Fruit fly (Drosophila melanogaster) whole organism, prepupa: ENCODE measurements around the gene Muc91C.

Experiments used
- CG11762 ChIP-seq: fragments of 200-800 bp; sonication (Bioruptor generic); optimal IDR thresholded peaks from 3 replicates; lab custom pipeline; 2016; ENCODE audit warnings: missing biosample characterization, missing genetic modification characterization; ENCODE audit not compliant: insufficient read depth
- CG11902 ChIP-seq: fragments of 200-800 bp; sonication (Bioruptor generic); optimal IDR thresholded peaks from 3 replicates; lab custom pipeline; 2016; ENCODE audit warnings: missing biosample characterization, missing genetic modification characterization
- CG1621 ChIP-seq: fragments of 200-800 bp; sonication (Bioruptor generic); optimal IDR thresholded peaks from 3 replicates; lab custom pipeline; 2018; ENCODE audit warnings: missing biosample characterization, mild to moderate bottlenecking, missing genetic modification characterization
- CG16779 ChIP-seq: fragments of 200-800 bp; sonication (Bioruptor generic); optimal IDR thresholded peaks from 3 replicates; lab custom pipeline; 2017; ENCODE audit warnings: missing biosample characterization, mild to moderate bottlenecking, missing genetic modification characterization
- CG3032 ChIP-seq: fragments of 200-800 bp; optimal IDR thresholded peaks from 2 replicates; lab custom pipeline; 2019; ENCODE audit warnings: missing biosample characterization, mild to moderate bottlenecking, missing genetic modification characterization, moderate library complexity
- CG31627 ChIP-seq: fragments of 200-800 bp; sonication (Bioruptor generic); optimal IDR thresholded peaks from 3 replicates; lab custom pipeline; 2016; ENCODE audit warnings: missing biosample characterization, missing genetic modification characterization
- CG34406 ChIP-seq: fragments of 200-800 bp; sonication (Bioruptor generic); optimal IDR thresholded peaks from 3 replicates; lab custom pipeline; 2016; ENCODE audit warnings: missing biosample characterization, missing genetic modification characterization
- CG3919 ChIP-seq: fragments of 200-800 bp; sonication (Bioruptor generic); optimal IDR thresholded peaks from 3 replicates; lab custom pipeline; 2016; ENCODE audit warnings: missing biosample characterization, missing genetic modification characterization
- CG4318 ChIP-seq: fragments of 200-800 bp; sonication (Bioruptor generic); optimal IDR thresholded peaks from 3 replicates; lab custom pipeline; 2017; ENCODE audit warnings: missing biosample characterization, mild to moderate bottlenecking, missing genetic modification characterization
- CG6163 ChIP-seq: fragments of 200-800 bp; sonication (Bioruptor generic); IDR thresholded peaks from 3 replicates; pipeline ENCODE4 v1.3.6; 2022; ENCODE audit warnings: missing biosample characterization, missing genetic modification characterization
- CG6276 ChIP-seq: fragments of 200-800 bp; sonication (Bioruptor generic); optimal IDR thresholded peaks from 2 replicates; lab custom pipeline; 2017; ENCODE audit warnings: missing biosample characterization, mild to moderate bottlenecking, missing genetic modification characterization
- CG6808 ChIP-seq: fragments of 200-800 bp; sonication (Bioruptor generic); optimal IDR thresholded peaks from 3 replicates; lab custom pipeline; 2017; ENCODE audit warnings: missing biosample characterization, missing genetic modification characterization, mild to moderate bottlenecking, moderate library complexity, missing genetic modification reagents
- CG8119 ChIP-seq: fragments of 200-800 bp; sonication (Bioruptor generic); IDR thresholded peaks from 3 replicates; pipeline ENCODE4 v1.3.6; 2022; ENCODE audit warnings: missing biosample characterization, missing genetic modification characterization
- CG8632 ChIP-seq: fragments of 200-800 bp; sonication (Bioruptor generic); optimal IDR thresholded peaks from 3 replicates; lab custom pipeline; 2016; ENCODE audit warnings: missing biosample characterization, missing genetic modification characterization
- Eip93F ChIP-seq: fragments of 200-800 bp; sonication (Bioruptor generic); optimal IDR thresholded peaks from 2 replicates; lab custom pipeline; 2016; ENCODE audit warnings: missing biosample characterization, mild to moderate bottlenecking, missing genetic modification characterization
- Ets21C ChIP-seq: fragments of 200-800 bp; sonication (Bioruptor generic); optimal IDR thresholded peaks from 3 replicates; lab custom pipeline; 2016; ENCODE audit warnings: missing biosample characterization, missing genetic modification characterization
- Gug ChIP-seq: fragments of 200-800 bp; sonication (Bioruptor generic); IDR thresholded peaks from 2 replicates; pipeline ENCODE4 v1.3.6; 2022; ENCODE audit warnings: missing biosample characterization, missing genetic modification characterization
- Hr38 ChIP-seq: sonication (Bioruptor generic); optimal IDR thresholded peaks from 2 replicates; lab custom pipeline; 2016; ENCODE audit warnings: missing biosample characterization, missing genetic modification characterization
- Hr39 ChIP-seq: fragments of 200-800 bp; sonication (Bioruptor generic); optimal IDR thresholded peaks from 2 replicates; lab custom pipeline; 2016; ENCODE audit warnings: missing biosample characterization, missing genetic modification characterization
- Hr4 ChIP-seq: fragments of 200-800 bp; sonication (Bioruptor generic); optimal IDR thresholded peaks from 3 replicates; lab custom pipeline; 2016; ENCODE audit warnings: missing biosample characterization, missing genetic modification characterization
- Lpt ChIP-seq: fragments of 200-800 bp; sonication (Bioruptor generic); optimal IDR thresholded peaks from 3 replicates; lab custom pipeline; 2016; ENCODE audit warnings: missing biosample characterization, missing genetic modification characterization
- Sox102F ChIP-seq: fragments of 200-800 bp; sonication (Bioruptor generic); optimal IDR thresholded peaks from 2 replicates; lab custom pipeline; 2016; ENCODE audit warnings: missing biosample characterization, mild to moderate bottlenecking, missing genetic modification characterization
- Sox15 ChIP-seq: fragments of 200-800 bp; sonication (Bioruptor generic); optimal IDR thresholded peaks from 3 replicates; lab custom pipeline; 2016; ENCODE audit warnings: missing biosample characterization, missing genetic modification characterization
- acj6 ChIP-seq: fragments of 200-800 bp; sonication (Bioruptor generic); optimal IDR thresholded peaks from 3 replicates; lab custom pipeline; 2016; ENCODE audit warnings: missing biosample characterization, missing genetic modification characterization
- cyc ChIP-seq: fragments of 200-800 bp; sonication (Bioruptor generic); optimal IDR thresholded peaks from 3 replicates; lab custom pipeline; 2016; ENCODE audit warnings: missing biosample characterization, missing genetic modification characterization
- dsx ChIP-seq: fragments of 200-800 bp; optimal IDR thresholded peaks from 3 replicates; lab custom pipeline; 2019; ENCODE audit warnings: missing biosample characterization, mild to moderate bottlenecking, missing genetic modification characterization, moderate library complexity; ENCODE audit not compliant: poor library complexity, severe bottlenecking
- esn ChIP-seq: fragments of 200-800 bp; sonication (Bioruptor generic); optimal IDR thresholded peaks from 2 replicates; lab custom pipeline; 2016; ENCODE audit warnings: missing biosample characterization, mild to moderate bottlenecking, missing genetic modification characterization, moderate library complexity
- fd59A ChIP-seq: fragments of 200-800 bp; sonication (Bioruptor generic); optimal IDR thresholded peaks from 2 replicates; lab custom pipeline; 2017; ENCODE audit warnings: missing biosample characterization, mild to moderate bottlenecking, missing genetic modification characterization, missing genetic modification reagents
- fkh ChIP-seq: fragments of 200-800 bp; sonication (Bioruptor generic); optimal IDR thresholded peaks from 3 replicates; lab custom pipeline; 2017; ENCODE audit warnings: missing biosample characterization, mild to moderate bottlenecking, missing genetic modification characterization, moderate library complexity
- lz ChIP-seq: fragments of 200-800 bp; sonication (Bioruptor generic); optimal IDR thresholded peaks from 3 replicates; lab custom pipeline; 2016; ENCODE audit warnings: missing biosample characterization, missing genetic modification characterization
- pdm3 ChIP-seq: fragments of 200-800 bp; sonication (Bioruptor generic); optimal IDR thresholded peaks from 3 replicates; lab custom pipeline; 2016; ENCODE audit warnings: missing biosample characterization, missing genetic modification characterization
- salr ChIP-seq, 2 experiments: fragments of 200-800 bp; sonication (Bioruptor generic); optimal IDR thresholded peaks; 3 replicates each; lab custom pipeline; 2016 to 2018; ENCODE audit warnings: missing biosample characterization in 2 of 2, missing genetic modification characterization in 2 of 2, mild to moderate bottlenecking in 1 of 2
- spab ChIP-seq: fragments of 200-800 bp; sonication (Bioruptor generic); optimal IDR thresholded peaks from 2 replicates; lab custom pipeline; 2017; ENCODE audit warnings: missing biosample characterization, mild to moderate bottlenecking, missing genetic modification characterization, missing genetic modification reagents
- svp ChIP-seq: fragments of 200-800 bp; sonication (Bioruptor generic); peaks from one replicate; lab custom pipeline; 2016; ENCODE audit warnings: missing biosample characterization, missing genetic modification characterization
- vri ChIP-seq: fragments of 200-800 bp; sonication (Bioruptor generic); optimal IDR thresholded peaks from 3 replicates; lab custom pipeline; 2016; ENCODE audit warnings: missing biosample characterization, mild to moderate bottlenecking, missing genetic modification characterization

Gene Muc91C

DNA sequence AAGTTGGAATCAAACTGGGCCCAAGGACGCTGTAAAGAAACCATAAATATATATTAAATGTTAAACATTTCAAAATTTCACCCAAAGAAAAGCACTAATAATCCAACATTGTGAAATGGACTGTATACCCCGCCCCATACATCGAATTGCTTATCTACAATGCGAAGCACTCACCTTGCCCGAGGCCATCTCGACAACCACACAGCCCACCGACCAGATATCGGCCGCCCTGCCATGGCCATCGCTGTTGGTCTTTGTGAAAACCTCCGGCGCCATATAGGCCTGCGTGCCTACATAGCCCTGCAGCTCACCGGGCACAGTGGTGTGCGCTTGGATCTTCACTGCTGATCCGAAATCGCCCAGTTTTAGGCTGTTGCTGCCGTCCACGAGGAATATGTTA is 41.1 kb upstream of the Muc91C start:
- TF ChIP-seq CG8632 (no peak), svp (GFP tag; lab: Kevin White, UChicago) (peak; percentile 63)

DNA sequence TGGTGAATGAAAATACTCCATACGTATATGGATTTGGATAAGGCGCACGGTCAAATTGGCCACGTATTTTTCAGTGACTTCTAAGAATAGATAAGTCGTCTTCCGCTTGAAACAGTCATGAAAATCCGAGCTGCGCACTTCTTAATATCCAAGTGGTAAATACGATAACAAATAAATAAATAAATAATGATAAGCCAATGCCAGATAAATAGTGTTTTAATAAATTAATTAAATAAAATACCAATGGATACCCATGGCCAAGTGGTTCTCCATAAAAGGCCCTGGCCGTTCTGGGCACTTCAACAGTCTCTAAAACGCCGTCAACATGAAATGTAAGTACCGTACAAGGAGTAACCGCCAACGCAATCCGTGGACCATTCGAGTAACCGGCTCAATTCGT is 39.9 kb upstream of the Muc91C start, which contains the start of gene CG14302:
Gene CG14302 (plus strand): TSS at position 301 of the 400 bp plus-strand sequence.
- TF ChIP-seq salr (GFP tag; optimal IDR thresholded peaks at IDR 0.05; lab: Kevin White, UChicago) (no peak), CG3919 (GFP tag; lab: Kevin White, UChicago) (no peak), CG6276 (GFP tag; lab: Kevin White, UChicago) (no peak), CG8119 (GFP tag; lab: Robert Waterston, UW) (no peak), dsx (GFP tag; lab: Kevin White, UChicago) (no peak), CG16779 (tag; lab: Kevin White, UChicago) (no peak), cyc (GFP tag; lab: Kevin White, UChicago) (no peak), CG11762 (no peak), Hr38 (GFP tag; lab: Kevin White, UChicago) (no peak), CG31627 (GFP tag; lab: Kevin White, UChicago) (no peak), esn (no peak), Eip93F (GFP tag; lab: Kevin White, UChicago) (no peak), spab (GFP tag; lab: Kevin White, UChicago) (no peak), Sox102F (GFP tag; lab: Kevin White, UChicago) (no peak), Hr4 (no peak)

DNA sequence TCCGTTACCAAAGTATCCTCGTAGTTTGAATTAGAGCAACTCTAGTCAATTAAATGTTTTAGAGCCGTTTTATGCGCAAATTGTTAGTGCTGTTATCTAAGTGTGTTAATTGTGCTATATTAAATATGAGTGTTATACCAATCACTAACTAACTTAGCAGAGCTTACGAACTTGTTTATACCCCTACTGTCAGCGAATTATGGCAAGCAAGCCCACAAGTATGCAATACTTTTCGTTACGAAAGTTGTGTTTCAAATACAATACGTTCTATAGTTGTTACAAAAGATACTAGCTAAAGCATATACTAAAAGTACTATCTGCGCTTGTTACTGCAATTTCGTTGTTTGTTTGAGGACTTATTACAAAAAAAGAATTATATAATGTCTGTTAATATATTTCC is 38.7 kb upstream of the Muc91C start:
- TF ChIP-seq salr (GFP tag; optimal IDR thresholded peaks at IDR 0.05; lab: Kevin White, UChicago) = no peak
- TF ChIP-seq CG34406 = no peak
- TF ChIP-seq pdm3 (GFP tag; lab: Kevin White, UChicago) = no peak
- TF ChIP-seq CG1621 (tag; lab: Kevin White, UChicago) = no peak
- no peak for TF ChIP-seq CG3032 (tag; lab: Kevin White, UChicago)
- no peak for TF ChIP-seq Hr4
- TF ChIP-seq Hr39 (GFP tag; lab: Kevin White, UChicago) = no peak
- no peak for TF ChIP-seq lz (GFP tag; lab: Kevin White, UChicago)
- no peak for TF ChIP-seq fd59A (GFP tag; lab: Kevin White, UChicago)
- TF ChIP-seq CG3919 (GFP tag; lab: Kevin White, UChicago) = no peak
- no peak for TF ChIP-seq CG16779 (tag; lab: Kevin White, UChicago)
- no peak for TF ChIP-seq Eip93F (GFP tag; lab: Kevin White, UChicago)
- no peak for TF ChIP-seq fkh (GFP tag; lab: Kevin White, UChicago)
- TF ChIP-seq Gug (GFP tag; lab: Robert Waterston, UW) = no peak

DNA sequence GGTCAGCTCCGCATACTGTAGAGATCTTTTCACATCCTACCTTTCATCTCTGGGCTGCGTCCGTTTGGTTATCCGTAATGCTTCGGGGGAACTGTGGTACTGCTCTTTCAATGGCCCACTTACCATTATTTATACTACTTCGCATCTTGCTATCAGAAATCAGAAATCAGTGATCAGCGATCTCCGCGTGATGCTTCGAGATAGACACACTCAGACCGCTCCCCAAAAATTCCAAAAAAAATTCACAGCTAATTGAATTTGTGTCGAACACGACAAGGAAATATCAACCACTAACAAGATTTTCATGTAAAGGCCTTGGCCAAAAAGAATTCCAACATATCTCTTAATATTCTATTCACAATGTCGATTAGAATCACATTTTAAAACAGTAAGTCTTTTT is 35.8 kb upstream of the Muc91C start, which contains the start of gene CG7715:
Gene CG7715 (minus strand): TSS at position 101 of the 400 bp plus-strand sequence.
- no peak for TF ChIP-seq acj6 (GFP tag; lab: Kevin White, UChicago)
- no peak for TF ChIP-seq CG8119 (GFP tag; lab: Robert Waterston, UW)
- TF ChIP-seq Hr38 (GFP tag; lab: Kevin White, UChicago) = no peak
- no peak for TF ChIP-seq CG11902 (GFP tag; lab: Kevin White, UChicago)
- no peak for TF ChIP-seq CG16779 (tag; lab: Kevin White, UChicago)
- no peak for TF ChIP-seq CG6276 (GFP tag; lab: Kevin White, UChicago)
- TF ChIP-seq CG6163 (GFP tag; lab: Robert Waterston, UW) = no peak
- TF ChIP-seq CG6808 (GFP tag; lab: Kevin White, UChicago) = no peak
- TF ChIP-seq vri (GFP tag; lab: Kevin White, UChicago) = no peak
- no peak for TF ChIP-seq pdm3 (GFP tag; lab: Kevin White, UChicago)
- TF ChIP-seq Hr39 (GFP tag; lab: Kevin White, UChicago) = no peak

DNA sequence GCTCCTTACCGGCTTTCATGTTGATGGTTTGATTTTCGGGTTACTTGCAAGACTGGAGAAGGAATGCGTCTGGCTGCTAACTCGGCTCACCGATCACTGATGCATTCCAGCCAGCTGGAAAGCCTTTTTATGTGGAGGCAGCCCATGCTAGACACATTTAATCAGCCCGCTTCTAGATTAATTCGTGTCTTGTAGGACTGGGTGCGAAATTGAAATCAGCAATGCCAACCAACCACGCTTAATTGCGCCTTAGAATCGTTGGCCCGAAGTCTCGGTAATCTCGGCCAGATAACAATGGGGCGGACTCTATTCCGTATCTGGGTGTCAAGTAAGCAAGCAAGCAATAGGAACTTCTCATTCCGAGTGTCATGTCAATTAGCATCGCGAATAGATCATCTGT is 33.8 kb upstream of the Muc91C start, which contains the start of gene CG7714:
Gene CG7714 (minus strand): TSS at position 101 of the 400 bp plus-strand sequence.
- TF ChIP-seq esn (no peak), Ets21C (GFP tag; lab: Kevin White, UChicago) (no peak), Lpt (GFP tag; lab: Kevin White, UChicago) (no peak), Hr38 (GFP tag; lab: Kevin White, UChicago) (no peak), Eip93F (GFP tag; lab: Kevin White, UChicago) (no peak), Sox15 (GFP tag; lab: Kevin White, UChicago) (no peak), svp (GFP tag; lab: Kevin White, UChicago) (no peak), CG11762 (no peak), fd59A (GFP tag; lab: Kevin White, UChicago) (no peak), pdm3 (GFP tag; lab: Kevin White, UChicago) (no peak), CG4318 (GFP tag; lab: Kevin White, UChicago) (no peak), Sox102F (GFP tag; lab: Kevin White, UChicago) (no peak), CG11902 (GFP tag; lab: Kevin White, UChicago) (no peak), fkh (GFP tag; lab: Kevin White, UChicago) (no peak)
